Worm (Caenorhabditis elegans) whole organism, L3 larva: Measurements from ENCODE around the gene F20D6.12.

Experiments
- R02D3.7 ChIP-seq: fragments of 150-350 bp; optimal IDR thresholded peaks from 2 replicates; lab custom pipeline; 2014; ENCODE audit warnings: missing biosample characterization, missing genetic modification characterization
- ZK546.5 ChIP-seq: sonication (generic microtip); optimal IDR thresholded peaks from 2 replicates; lab custom pipeline; 2017; ENCODE audit warnings: missing biosample characterization, missing genetic modification characterization
- ama-1 ChIP-seq: fragments of 150-350 bp; optimal IDR thresholded peaks from 2 replicates; lab custom pipeline; 2018
- ceh-28 ChIP-seq: fragments of 150-350 bp; optimal IDR thresholded peaks from 2 replicates; lab custom pipeline; 2014; ENCODE audit warnings: missing biosample characterization, missing genetic modification reagents, missing genetic modification characterization
- ceh-9 ChIP-seq: sonication (generic microtip); optimal IDR thresholded peaks from 2 replicates; lab custom pipeline; 2018; ENCODE audit warnings: missing biosample characterization, missing genetic modification characterization
- daf-12 ChIP-seq: fragments of 150-350 bp; optimal IDR thresholded peaks from 2 replicates; lab custom pipeline; 2014; ENCODE audit warnings: missing biosample characterization, missing genetic modification reagents, missing genetic modification characterization
- egl-5 ChIP-seq: fragments of 150-350 bp; optimal IDR thresholded peaks from 2 replicates; lab custom pipeline; 2017; ENCODE audit warnings: missing biosample characterization, missing genetic modification reagents, missing genetic modification characterization, inconsistent platforms
- elt-2 ChIP-seq: sonication (generic microtip); optimal IDR thresholded peaks from 2 replicates; lab custom pipeline; 2016; ENCODE audit warnings: missing genetic modification reagents, mild to moderate bottlenecking, missing genetic modification characterization, missing compliant biosample characterization
- eor-1 ChIP-seq, 2 experiments: fragments of 150-350 bp; optimal IDR thresholded peaks; 2 replicates each; lab custom pipeline; 2014 to 2018; ENCODE audit warnings: missing biosample characterization in 2 of 2, missing genetic modification characterization in 2 of 2
- fkh-10 ChIP-seq: sonication (generic microtip); optimal IDR thresholded peaks from 2 replicates; lab custom pipeline; 2017; ENCODE audit warnings: missing biosample characterization, missing genetic modification reagents, missing genetic modification characterization
- fkh-2 ChIP-seq: fragments of 150-350 bp; optimal IDR thresholded peaks from 2 replicates; lab custom pipeline; 2014; ENCODE audit warnings: missing biosample characterization, missing genetic modification reagents, missing genetic modification characterization
- fos-1 ChIP-seq: fragments of 150-350 bp; optimal IDR thresholded peaks from 2 replicates; lab custom pipeline; 2014; ENCODE audit warnings: missing biosample characterization, missing genetic modification characterization
- hmg-11 ChIP-seq: sonication (generic microtip); optimal IDR thresholded peaks from 2 replicates; lab custom pipeline; 2016; ENCODE audit warnings: missing genetic modification characterization, missing compliant biosample characterization
- lin-39 ChIP-seq: fragments of 150-350 bp; optimal IDR thresholded peaks from 2 replicates; lab custom pipeline; 2018; ENCODE audit warnings: missing biosample characterization, missing genetic modification reagents, missing genetic modification characterization
- mdl-1 ChIP-seq: fragments of 150-350 bp; optimal IDR thresholded peaks from 2 replicates; lab custom pipeline; 2014; ENCODE audit warnings: missing biosample characterization, missing genetic modification characterization
- mml-1 ChIP-seq: fragments of 150-350 bp; sonication (generic microtip); optimal IDR thresholded peaks from 3 replicates; lab custom pipeline; 2014; ENCODE audit warnings: missing biosample characterization, missing genetic modification characterization
- nfya-1 ChIP-seq: sonication (generic microtip); optimal IDR thresholded peaks from 2 replicates; lab custom pipeline; 2017; ENCODE audit warnings: missing genetic modification characterization, mild to moderate bottlenecking, missing compliant biosample characterization, antibody characterized with exemption, moderate library complexity; ENCODE audit not compliant: insufficient read depth
- nhr-11 ChIP-seq: fragments of 150-350 bp; optimal IDR thresholded peaks from 2 replicates; lab custom pipeline; 2014; ENCODE audit warnings: missing biosample characterization, missing genetic modification characterization
- nhr-12 ChIP-seq: fragments of 150-350 bp; optimal IDR thresholded peaks from 2 replicates; lab custom pipeline; 2014; ENCODE audit warnings: missing biosample characterization, missing genetic modification characterization
- nhr-237 ChIP-seq: fragments of 150-350 bp; optimal IDR thresholded peaks from 2 replicates; lab custom pipeline; 2014; ENCODE audit warnings: missing biosample characterization, missing genetic modification characterization
- nhr-25 ChIP-seq: sonication (generic microtip); optimal IDR thresholded peaks from 2 replicates; lab custom pipeline; 2017; ENCODE audit warnings: missing biosample characterization, missing genetic modification characterization
- nhr-28 ChIP-seq: fragments of 150-350 bp; optimal IDR thresholded peaks from 2 replicates; lab custom pipeline; 2014; ENCODE audit warnings: missing biosample characterization, missing genetic modification characterization
- nhr-43 ChIP-seq: sonication (generic microtip); optimal IDR thresholded peaks from 2 replicates; lab custom pipeline; 2016; ENCODE audit warnings: mild to moderate bottlenecking, missing genetic modification characterization, missing compliant biosample characterization; ENCODE audit not compliant: poor library complexity, severe bottlenecking
- nhr-67 ChIP-seq: fragments of 150-350 bp; optimal IDR thresholded peaks from 2 replicates; lab custom pipeline; 2014; ENCODE audit warnings: missing biosample characterization, missing genetic modification characterization
- nhr-76 ChIP-seq: fragments of 150-350 bp; sonication (generic microtip); optimal IDR thresholded peaks from 5 replicates; lab custom pipeline; 2014; ENCODE audit warnings: missing biosample characterization, missing genetic modification characterization
- nhr-77 ChIP-seq: fragments of 150-350 bp; optimal IDR thresholded peaks from 2 replicates; lab custom pipeline; 2014; ENCODE audit warnings: missing biosample characterization, missing genetic modification characterization
- pha-4 ChIP-seq: fragments of 150-350 bp; optimal IDR thresholded peaks from 2 replicates; lab custom pipeline; 2014; ENCODE audit warnings: missing biosample characterization, missing genetic modification reagents, missing genetic modification characterization
- pqm-1 ChIP-seq: fragments of 150-350 bp; optimal IDR thresholded peaks from 2 replicates; lab custom pipeline; 2017; ENCODE audit warnings: missing biosample characterization, missing genetic modification characterization, inconsistent platforms
- sea-2 ChIP-seq: fragments of 150-350 bp; sonication (generic microtip); optimal IDR thresholded peaks from 4 replicates; lab custom pipeline; 2014; ENCODE audit warnings: missing biosample characterization, missing genetic modification reagents, missing genetic modification characterization
- snpc-4 ChIP-seq: fragments of 150-350 bp; optimal IDR thresholded peaks from 2 replicates; lab custom pipeline; 2014; ENCODE audit warnings: missing biosample characterization, missing genetic modification characterization
- tbx-2 ChIP-seq: sonication (generic microtip); optimal IDR thresholded peaks from 2 replicates; lab custom pipeline; 2016; ENCODE audit warnings: mild to moderate bottlenecking, missing genetic modification characterization, missing compliant biosample characterization
- zag-1 ChIP-seq: fragments of 150-350 bp; optimal IDR thresholded peaks from 2 replicates; lab custom pipeline; 2014; ENCODE audit warnings: missing biosample characterization, missing genetic modification characterization
- ztf-11 ChIP-seq: fragments of 150-350 bp; optimal IDR thresholded peaks from 2 replicates; lab custom pipeline; 2014; ENCODE audit warnings: missing biosample characterization, missing genetic modification characterization
- ztf-4 ChIP-seq: fragments of 150-350 bp; optimal IDR thresholded peaks from 2 replicates; lab custom pipeline; 2014; ENCODE audit warnings: missing biosample characterization, missing genetic modification characterization

The F20D6.12 gene

DNA sequence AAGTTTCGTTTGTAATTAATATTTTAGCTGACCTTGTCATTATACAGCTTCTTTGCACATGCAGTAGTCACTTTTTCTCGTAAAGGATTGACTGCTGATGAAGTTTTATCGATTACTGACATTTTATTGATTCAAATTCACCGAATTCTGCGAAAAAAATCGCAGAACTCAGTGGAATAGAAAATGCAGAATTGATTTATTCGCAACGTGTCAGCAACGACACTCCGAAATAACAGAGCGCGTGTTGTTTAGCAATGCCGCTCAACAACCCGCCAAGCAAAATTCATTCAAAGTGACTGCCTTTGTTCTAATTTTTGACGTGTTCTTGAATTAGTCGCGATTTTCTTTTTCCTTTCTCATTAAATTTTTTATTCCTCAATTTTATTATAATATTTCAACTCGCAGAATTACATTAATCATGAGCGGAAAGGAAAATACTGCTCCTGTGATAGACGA, 31.2 kb upstream of the F20D6.12 start, which contains the start of the genes cogc-6 and air-1 (continued):
- no peak for TF ChIP-seq zag-1
- no peak for TF ChIP-seq R02D3.7 (tag; lab: Kevin White, UChicago)
- TF ChIP-seq ztf-11 (tag; lab: Kevin White, UChicago) = no peak
- no peak for TF ChIP-seq fkh-2 (tag; lab: Kevin White, UChicago)
- TF ChIP-seq mml-1 (tag; lab: Kevin White, UChicago) = no peak

ce11 chrV:8219550-8219949, 29.6 kb upstream of the F20D6.12 start:
- TF ChIP-seq fos-1 (no peak), nhr-237 (no peak), ceh-28 (tag; lab: Kevin White, UChicago) (no peak), eor-1 (tag; optimal IDR thresholded peaks at IDR 0.05; lab: Kevin White, UChicago) (no peak), sea-2 (GFP tag; lab: Kevin White, UChicago) (no peak), nhr-43 (tag; lab: Kevin White, UChicago) (no peak), elt-2 (tag; lab: Kevin White, UChicago) (no peak), fkh-2 (tag; lab: Kevin White, UChicago) (no peak), pqm-1 (no peak), ztf-11 (tag; lab: Kevin White, UChicago) (no peak), nhr-76 (tag; lab: Kevin White, UChicago) (no peak), ama-1 (no peak), nhr-28 (tag; lab: Kevin White, UChicago) (no peak), ceh-9 (no peak), zag-1 (no peak), nhr-11 (tag; lab: Kevin White, UChicago) (no peak), R02D3.7 (tag; lab: Kevin White, UChicago) (no peak)

- TF ChIP-seq lin-39 (tag; lab: Kevin White, UChicago) = peak; percentile 16
- TF ChIP-seq fkh-10 = no peak
- TF ChIP-seq nhr-28 (tag; lab: Kevin White, UChicago) = no peak
- TF ChIP-seq elt-2 (tag; lab: Kevin White, UChicago) = peak; percentile 46
These were observed 27.8 kb upstream of the F20D6.12 start, which contains the start of gene K07C11.8 for ce11 chrV:8217661-8218265. TSS of gene K07C11.8 (minus strand) at chrV:8217884.

- TF ChIP-seq elt-2 (tag; lab: Kevin White, UChicago) (peak; percentile 91), sea-2 (GFP tag; lab: Kevin White, UChicago) (no peak), ztf-11 (tag; lab: Kevin White, UChicago) (no peak), pqm-1 (peak; percentile 80), pha-4 (tag; lab: Kevin White, UChicago) (no peak)
- TF ChIP-seq, all 47 proteins: peak for 2
These were observed 27.2 kb upstream of the F20D6.12 start for ce11 chrV:8217118-8217517.

ce11 chrV:8215158-8215557, 25.2 kb upstream of the F20D6.12 start:
- TF ChIP-seq ceh-28 (tag; lab: Kevin White, UChicago) (no peak), hmg-11 (tag; lab: Kevin White, UChicago) (peak; percentile 70), nfya-1 (tag; lab: Kevin White, UChicago) (peak; percentile 25)
- TF ChIP-seq, all 47 proteins: peak for 2

DNA sequence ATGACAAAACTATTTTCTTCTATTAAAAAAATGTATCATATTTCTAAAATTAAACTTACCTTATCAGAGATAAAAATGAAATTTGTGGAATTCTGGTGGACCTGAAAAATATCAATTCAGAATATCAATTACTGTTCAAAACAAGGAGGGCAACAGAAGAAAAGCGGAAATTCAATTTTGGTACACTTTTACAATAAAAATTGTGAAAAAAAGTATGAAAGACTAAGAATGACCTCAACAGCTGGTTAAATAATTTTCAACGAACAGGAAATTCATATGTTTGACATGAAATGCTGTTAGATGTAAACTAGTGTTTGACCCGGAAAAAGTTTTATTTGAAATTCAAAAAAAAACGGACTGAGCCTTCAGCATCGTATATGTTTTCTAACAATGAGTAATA, 24.0 kb upstream of the F20D6.12 start, which contains the start of gene K07C11.7:
Gene K07C11.7 (minus strand): TSS at position 101 of the 400 bp plus-strand sequence.
- TF ChIP-seq daf-12 (tag; lab: Kevin White, UChicago) (no peak), tbx-2 (tag; lab: Kevin White, UChicago) (no peak), nhr-77 (tag; lab: Kevin White, UChicago) (no peak), nhr-12 (tag; lab: Kevin White, UChicago) (no peak), mml-1 (tag; lab: Kevin White, UChicago) (no peak), hmg-11 (tag; lab: Kevin White, UChicago) (no peak), elt-2 (tag; lab: Kevin White, UChicago) (no peak), fos-1 (no peak), ztf-4 (no peak), nhr-67 (tag; lab: Kevin White, UChicago) (no peak), snpc-4 (tag; lab: Kevin White, UChicago) (no peak), nhr-25 (no peak), nhr-76 (tag; lab: Kevin White, UChicago) (no peak), lin-39 (tag; lab: Kevin White, UChicago) (no peak), ZK546.5 (tag; lab: Kevin White, UChicago) (no peak), mdl-1 (tag; lab: Kevin White, UChicago) (no peak), fkh-2 (tag; lab: Kevin White, UChicago) (no peak), R02D3.7 (tag; lab: Kevin White, UChicago) (no peak), egl-5 (tag; lab: Kevin White, UChicago) (no peak)
